Worm (Caenorhabditis elegans) whole organism, L4 larva: ENCODE results near the gene his-5.

Experiments
- D1046.2 ChIP-seq: fragments of 200-800 bp; sonication (Bioruptor generic); IDR thresholded peaks from 2 replicates; pipeline ENCODE4 v1.3.6; 2022; ENCODE audit warnings: missing genetic modification characterization, missing compliant biosample characterization
- F37D6.2 ChIP-seq: sonication (generic microtip); optimal IDR thresholded peaks from 2 replicates; lab custom pipeline; 2016; ENCODE audit warnings: mild to moderate bottlenecking, missing genetic modification characterization, missing compliant biosample characterization
- F44E2.7 ChIP-seq: fragments of 200-800 bp; sonication (Bioruptor generic); IDR thresholded peaks from 2 replicates; pipeline ENCODE4 v2.1.2; 2022; ENCODE audit warnings: missing genetic modification characterization, missing compliant biosample characterization
- F49E8.2 ChIP-seq: sonication (generic microtip); optimal IDR thresholded peaks from 2 replicates; lab custom pipeline; 2016; ENCODE audit warnings: missing compliant biosample characterization, mild to moderate bottlenecking, missing genetic modification characterization, borderline replicate concordance
- R02D3.7 ChIP-seq: fragments of 150-350 bp; sonication (generic microtip); optimal IDR thresholded peaks from 3 replicates; lab custom pipeline; 2014; ENCODE audit warnings: missing biosample characterization, missing genetic modification characterization
- T20F7.1 ChIP-seq: fragments of 200-800 bp; sonication (Bioruptor generic); optimal IDR thresholded peaks from 2 replicates; lab custom pipeline; 2018; ENCODE audit warnings: mild to moderate bottlenecking, missing genetic modification characterization, missing compliant biosample characterization
- Y48G9A.11 ChIP-seq: fragments of 200-800 bp; sonication (Bioruptor generic); IDR thresholded peaks from 2 replicates; pipeline ENCODE4 v1.3.6; 2022; ENCODE audit warnings: missing genetic modification reagents, missing genetic modification characterization, missing compliant biosample characterization
- Y5F2A.4 ChIP-seq: fragments of 200-800 bp; sonication (Bioruptor generic); optimal IDR thresholded peaks from 2 replicates; lab custom pipeline; 2018; ENCODE audit warnings: mild to moderate bottlenecking, missing genetic modification characterization, missing compliant biosample characterization
- ZK546.5 ChIP-seq, 2 experiments: sonication (generic microtip); optimal IDR thresholded peaks; 2 replicates each; lab custom pipeline; 2017; ENCODE audit warnings: missing biosample characterization in 2 of 2, missing genetic modification characterization in 2 of 2
- ama-1 ChIP-seq: fragments of 150-350 bp; optimal IDR thresholded peaks from 2 replicates; lab custom pipeline; 2014; ENCODE audit warnings: inconsistent platforms, mixed read lengths
- arid-1 ChIP-seq: fragments of 200-800 bp; sonication (Bioruptor generic); conservative IDR thresholded peaks from 2 replicates; pipeline ENCODE4 v1.3.6; 2022; ENCODE audit warnings: missing genetic modification reagents, missing genetic modification characterization, missing compliant biosample characterization
- attf-4 ChIP-seq: sonication (generic microtip); optimal IDR thresholded peaks from 3 replicates; lab custom pipeline; 2017; ENCODE audit warnings: missing biosample characterization, missing genetic modification characterization
- ceh-20 ChIP-seq: fragments of 200-800 bp; sonication (Bioruptor generic); IDR thresholded peaks from 2 replicates; pipeline ENCODE4 v1.3.6; 2022; ENCODE audit warnings: missing genetic modification reagents, missing genetic modification characterization, missing compliant biosample characterization
- ceh-28 ChIP-seq: fragments of 150-350 bp; optimal IDR thresholded peaks from 2 replicates; lab custom pipeline; 2014; ENCODE audit warnings: missing biosample characterization, missing genetic modification reagents, missing genetic modification characterization
- ceh-44 ChIP-seq: fragments of 200-800 bp; sonication (Bioruptor generic); IDR thresholded peaks from 2 replicates; pipeline ENCODE4 v1.3.6; 2022; ENCODE audit warnings: missing genetic modification reagents, missing genetic modification characterization, missing compliant biosample characterization
- ces-1 ChIP-seq: fragments of 150-350 bp; sonication (generic microtip); optimal IDR thresholded peaks from 4 replicates; lab custom pipeline; 2014; ENCODE audit warnings: missing biosample characterization, missing genetic modification reagents, missing genetic modification characterization
- daf-12 ChIP-seq: fragments of 150-350 bp; optimal IDR thresholded peaks from 2 replicates; lab custom pipeline; 2014; ENCODE audit warnings: missing biosample characterization, missing genetic modification reagents, missing genetic modification characterization
- daf-8 ChIP-seq: fragments of 200-800 bp; sonication (Bioruptor generic); IDR thresholded peaks from 2 replicates; pipeline ENCODE4 v1.3.6; 2022; ENCODE audit warnings: missing genetic modification characterization, missing compliant biosample characterization
- dmd-6 ChIP-seq: fragments of 200-800 bp; sonication (Bioruptor generic); IDR thresholded peaks from 2 replicates; pipeline ENCODE4 v1.3.6; 2022; ENCODE audit warnings: missing genetic modification reagents, missing genetic modification characterization, missing compliant biosample characterization
- dpl-1 ChIP-seq: fragments of 150-350 bp; optimal IDR thresholded peaks from 2 replicates; lab custom pipeline; 2014; ENCODE audit warnings: missing biosample characterization, missing genetic modification reagents, missing genetic modification characterization
- dve-1 ChIP-seq: sonication (generic microtip); optimal IDR thresholded peaks from 2 replicates; lab custom pipeline; 2017; ENCODE audit warnings: antibody characterized with exemption, mild to moderate bottlenecking, missing genetic modification characterization, missing compliant biosample characterization; ENCODE audit not compliant: insufficient read depth
- egl-27 ChIP-seq: sonication (generic microtip); optimal IDR thresholded peaks from 3 replicates; lab custom pipeline; 2017; ENCODE audit warnings: missing biosample characterization, missing genetic modification reagents, missing genetic modification characterization
- fkh-10 ChIP-seq: fragments of 150-350 bp; optimal IDR thresholded peaks from 2 replicates; lab custom pipeline; 2014; ENCODE audit warnings: missing biosample characterization, missing genetic modification reagents, missing genetic modification characterization
- fos-1 ChIP-seq: fragments of 150-350 bp; optimal IDR thresholded peaks from 2 replicates; lab custom pipeline; 2014; ENCODE audit warnings: missing biosample characterization, missing genetic modification characterization
- gei-8 ChIP-seq: fragments of 200-800 bp; sonication (Bioruptor generic); optimal IDR thresholded peaks from 2 replicates; lab custom pipeline; 2018; ENCODE audit warnings: mild to moderate bottlenecking, missing genetic modification characterization, missing compliant biosample characterization
- hmg-1.1 ChIP-seq: fragments of 200-800 bp; sonication (Bioruptor generic); IDR thresholded peaks from 2 replicates; pipeline ENCODE4 v1.3.6; 2022; ENCODE audit warnings: missing genetic modification reagents, missing genetic modification characterization, missing compliant biosample characterization
- jun-1 ChIP-seq: fragments of 150-350 bp; optimal IDR thresholded peaks from 2 replicates; lab custom pipeline; 2014; ENCODE audit warnings: missing biosample characterization, missing genetic modification reagents, missing genetic modification characterization
- lin-39 ChIP-seq: fragments of 150-350 bp; optimal IDR thresholded peaks from 2 replicates; lab custom pipeline; 2014; ENCODE audit warnings: missing biosample characterization, missing genetic modification reagents, missing genetic modification characterization
- lir-3 ChIP-seq: sonication (generic microtip); optimal IDR thresholded peaks from 2 replicates; lab custom pipeline; 2016; ENCODE audit warnings: mild to moderate bottlenecking, missing genetic modification characterization, missing compliant biosample characterization
- mdl-1 ChIP-seq, 2 experiments: fragments of 150-350 bp in 1 of 2; sonication (generic microtip) in 1 of 2; optimal IDR thresholded peaks; 2 replicates each; lab custom pipeline; 2014 to 2017; ENCODE audit warnings: missing biosample characterization in 2 of 2, missing genetic modification characterization in 2 of 2
- mxl-3 ChIP-seq: fragments of 200-800 bp; sonication (Bioruptor generic); optimal IDR thresholded peaks from 2 replicates; lab custom pipeline; 2018; ENCODE audit warnings: mild to moderate bottlenecking, missing genetic modification characterization, missing compliant biosample characterization
- nhr-11 ChIP-seq: fragments of 150-350 bp; optimal IDR thresholded peaks from 2 replicates; lab custom pipeline; 2014; ENCODE audit warnings: missing biosample characterization, missing genetic modification characterization
- nhr-111 ChIP-seq: fragments of 200-800 bp; sonication (Bioruptor generic); optimal IDR thresholded peaks from 2 replicates; lab custom pipeline; 2018; ENCODE audit warnings: mild to moderate bottlenecking, missing genetic modification characterization, missing compliant biosample characterization
- nhr-237 ChIP-seq: sonication (generic microtip); optimal IDR thresholded peaks from 2 replicates; lab custom pipeline; 2017; ENCODE audit warnings: missing biosample characterization, missing genetic modification characterization
- nhr-25 ChIP-seq: sonication (generic microtip); optimal IDR thresholded peaks from 2 replicates; lab custom pipeline; 2017; ENCODE audit warnings: missing genetic modification characterization, mild to moderate bottlenecking, missing compliant biosample characterization, antibody characterized with exemption, moderate library complexity, borderline replicate concordance; ENCODE audit not compliant: insufficient read depth
- nhr-42 ChIP-seq: fragments of 200-800 bp; sonication (Bioruptor generic); IDR thresholded peaks from 2 replicates; pipeline ENCODE4 v1.3.6; 2022; ENCODE audit warnings: missing genetic modification characterization, missing compliant biosample characterization
- nhr-77 ChIP-seq: fragments of 150-350 bp; optimal IDR thresholded peaks from 2 replicates; lab custom pipeline; 2014; ENCODE audit warnings: missing biosample characterization, missing genetic modification characterization
- pha-4 ChIP-seq, 2 experiments: fragments of 150-350 bp in 1 of 2; fragments of 200-800 bp in 1 of 2; sonication (Bioruptor generic) in 1 of 2; IDR thresholded peaks in 1 of 2; optimal IDR thresholded peaks in 1 of 2; 2 replicates each; pipeline versions ENCODE4 v1.3.6 to Lab custom; 2014 to 2022; ENCODE audit warnings: missing genetic modification characterization in 2 of 2, missing genetic modification reagents in 2 of 2, missing biosample characterization in 1 of 2, missing compliant biosample characterization in 1 of 2
- rbr-2 ChIP-seq: sonication (generic microtip); optimal IDR thresholded peaks from 2 replicates; lab custom pipeline; 2016; ENCODE audit warnings: missing genotype, missing genetic modification characterization, missing compliant biosample characterization
- saeg-2 ChIP-seq: fragments of 200-800 bp; sonication (Bioruptor generic); IDR thresholded peaks from 2 replicates; pipeline ENCODE4 v1.3.6; 2022; ENCODE audit warnings: missing genetic modification reagents, missing genetic modification characterization, missing compliant biosample characterization
- sdz-12 ChIP-seq: fragments of 200-800 bp; sonication (Bioruptor generic); optimal IDR thresholded peaks from 2 replicates; lab custom pipeline; 2018; ENCODE audit warnings: mild to moderate bottlenecking, missing genetic modification characterization, missing compliant biosample characterization
- spr-1 ChIP-seq: sonication (generic microtip); optimal IDR thresholded peaks from 2 replicates; lab custom pipeline; 2016; ENCODE audit warnings: mild to moderate bottlenecking, missing genetic modification characterization, missing compliant biosample characterization
- tra-1 ChIP-seq: fragments of 200-800 bp; sonication (Bioruptor generic); IDR thresholded peaks from 2 replicates; pipeline ENCODE4 v1.3.6; 2022; ENCODE audit warnings: missing genetic modification reagents, missing genetic modification characterization, missing compliant biosample characterization
- unc-39 ChIP-seq: sonication (generic microtip); optimal IDR thresholded peaks from 2 replicates; lab custom pipeline; 2017; ENCODE audit warnings: missing biosample characterization, missing genetic modification characterization
- unc-62 ChIP-seq, 3 experiments: fragments of 150-350 bp in 1 of 3; sonication (generic microtip); optimal IDR thresholded peaks in 2 of 3; peaks in 1 of 3; 1 replicate in 1 of 3; 2 replicates in 2 of 3; lab custom pipeline; 2014 to 2017; ENCODE audit warnings: missing biosample characterization in 3 of 3, missing genetic modification characterization in 3 of 3, missing genetic modification reagents in 3 of 3, missing genotype in 1 of 3
- vab-7 ChIP-seq: fragments of 200-800 bp; sonication (Bioruptor generic); IDR thresholded peaks from 2 replicates; pipeline ENCODE4 v1.3.6; 2022; ENCODE audit warnings: missing genetic modification reagents, missing genetic modification characterization, missing compliant biosample characterization
- zip-11 ChIP-seq: fragments of 200-800 bp; sonication (Bioruptor generic); IDR thresholded peaks from 2 replicates; pipeline ENCODE4 v1.3.6; 2022; ENCODE audit warnings: missing genetic modification characterization, missing compliant biosample characterization
- zip-2 ChIP-seq: fragments of 150-350 bp; optimal IDR thresholded peaks from 2 replicates; lab custom pipeline; 2014; ENCODE audit warnings: missing biosample characterization, missing genetic modification characterization

his-5 gene

ce11 chrV:8495106-8495505 lies 39.9 kb upstream of the his-5 start (continued):
- TF ChIP-seq nhr-237 (tag; lab: Kevin White, UChicago) (no peak), mxl-3 (GFP tag; lab: Kevin White, UChicago) (no peak), pha-4 (GFP tag; IDR thresholded peaks at IDR 0.05; lab: Robert Waterston, UW) (peak; percentile 34; the same call in 1 of the 2 replicates), pha-4 (tag; optimal IDR thresholded peaks at IDR 0.05; lab: Kevin White, UChicago) (no peak), ceh-28 (tag; lab: Kevin White, UChicago) (no peak), lir-3 (tag; lab: Kevin White, UChicago) (no peak), vab-7 (peak; percentile 64), dpl-1 (GFP tag; lab: Kevin White, UChicago) (no peak), mdl-1 (tag; optimal IDR thresholded peaks at IDR 0.05; lab: Kevin White, UChicago) (no peak), nhr-25 (tag; lab: Kevin White, UChicago) (no peak), ceh-44 (no peak), zip-11 (no peak), arid-1 (GFP tag; lab: Robert Waterston, UW) (0 out of 2 replicates have a peak, but pooled peaks have one; percentile 28), dve-1 (tag; lab: Kevin White, UChicago) (no peak), zip-2 (no peak), egl-27 (tag; lab: Kevin White, UChicago) (no peak), daf-12 (tag; lab: Kevin White, UChicago) (no peak), D1046.2 (GFP tag; lab: Robert Waterston, UW) (0 out of 2 replicates have a peak, but pooled peaks have one; percentile 55), daf-8 (GFP tag; lab: Robert Waterston, UW) (no peak)

ce11 chrV:8495965-8496364 lies 39.0 kb upstream of the his-5 start:
- TF ChIP-seq F44E2.7 (GFP tag; lab: Robert Waterston, UW) (0 out of 2 replicates have a peak, but pooled peaks have one; percentile 20), ceh-20 (no peak), sdz-12 (GFP tag; lab: Kevin White, UChicago) (no peak), zip-11 (no peak), T20F7.1 (no peak), rbr-2 (no peak), daf-8 (GFP tag; lab: Robert Waterston, UW) (no peak), tra-1 (peak; percentile 46; the same call in 1 of the 2 replicates), nhr-11 (tag; lab: Kevin White, UChicago) (no peak), D1046.2 (GFP tag; lab: Robert Waterston, UW) (no peak), F49E8.2 (no peak), nhr-111 (peak; percentile 15), nhr-237 (tag; lab: Kevin White, UChicago) (no peak), dpl-1 (GFP tag; lab: Kevin White, UChicago) (no peak), Y48G9A.11 (peak; percentile 27; the same call in 1 of the 2 replicates), saeg-2 (GFP tag; lab: Robert Waterston, UW) (no peak), lin-39 (tag; lab: Kevin White, UChicago) (no peak), unc-62 (GFP tag; optimal IDR thresholded peaks at IDR 0.05 in 1 of 2; lab: Kevin White, UChicago) (no peak), unc-62 (tag; optimal IDR thresholded peaks at IDR 0.05; lab: Kevin White, UChicago) (no peak), fos-1 (tag; lab: Kevin White, UChicago) (no peak), hmg-1.1 (0 out of 2 replicates have a peak, but pooled peaks have one; percentile 45), jun-1 (tag; lab: Kevin White, UChicago) (no peak), ama-1 (lab: Kevin White, UChicago) (no peak), ZK546.5 (tag; optimal IDR thresholded peaks at IDR 0.05; lab: Kevin White, UChicago) (no peak), R02D3.7 (tag; lab: Kevin White, UChicago) (no peak), attf-4 (tag; lab: Kevin White, UChicago) (no peak), mxl-3 (GFP tag; lab: Kevin White, UChicago) (no peak), nhr-77 (no peak), ces-1 (GFP tag; lab: Kevin White, UChicago) (no peak), Y5F2A.4 (no peak), nhr-42 (GFP tag; lab: Robert Waterston, UW) (peak; percentile 61; the same call in 1 of the 2 replicates), spr-1 (no peak), F37D6.2 (tag; lab: Kevin White, UChicago) (no peak), unc-39 (tag; lab: Kevin White, UChicago) (no peak), fkh-10 (no peak), dmd-6 (peak; percentile 34; the same call in 1 of the 2 replicates), gei-8 (peak; percentile 38)
